Worm (Caenorhabditis elegans): Measurements from ENCODE around the gene C35D10.10.

C35D10.10 gene

DNA sequence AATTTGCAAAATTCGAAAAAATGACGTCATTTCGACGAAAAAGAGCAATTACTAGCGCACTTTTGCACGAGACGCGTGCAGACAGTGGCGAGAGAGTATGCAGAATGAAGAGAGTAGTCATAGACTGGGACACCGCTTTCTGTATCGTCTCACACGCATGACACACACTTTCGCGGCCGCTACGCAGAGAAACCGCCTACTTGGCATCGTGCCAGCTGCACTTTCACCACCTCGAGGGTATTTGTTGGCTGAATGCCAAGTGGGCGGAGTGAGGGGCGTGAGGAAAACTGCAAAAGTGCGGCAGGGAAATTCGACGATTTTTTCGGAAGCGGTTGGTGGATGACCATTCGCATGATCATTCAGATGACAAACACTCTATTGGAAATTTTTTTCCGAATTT is 38.1 kb upstream of the C35D10.10 start (continued):
- TF ChIP-seq lin-39 (tag; optimal IDR thresholded peaks at IDR 0.05): no peak
- TF ChIP-seq nhr-77 (tag; optimal IDR thresholded peaks at IDR 0.05): peak; percentile 96
- TF ChIP-seq nhr-48 (tag; optimal IDR thresholded peaks at IDR 0.05): peak; percentile 98
- TF ChIP-seq cey-2 (tag; optimal IDR thresholded peaks at IDR 0.05; ENCODE audit: borderline replicate concordance, insufficient read depth): peak; percentile 9
- peak; percentile 96 for TF ChIP-seq set-16 (GFP tag; IDR thresholded peaks at IDR 0.05)
- peak; percentile 97 for TF ChIP-seq php-3 (GFP tag; IDR thresholded peaks at IDR 0.05)
- TF ChIP-seq ctbp-1 (GFP tag; IDR thresholded peaks at IDR 0.05): peak; percentile 99
- peak; percentile 99 for TF ChIP-seq mep-1 (tag; optimal IDR thresholded peaks at IDR 0.05)
- TF ChIP-seq tra-1 (GFP tag; IDR thresholded peaks at IDR 0.05): peak; percentile 99
- peak; percentile 58; the same call in 1 of the 2 replicates for TF ChIP-seq ceh-44 (GFP tag; IDR thresholded peaks at IDR 0.05)
- peak; percentile 96 for TF ChIP-seq nhr-42 (GFP tag; IDR thresholded peaks at IDR 0.05)
- peak; percentile 100 for TF ChIP-seq hlh-30 (tag; optimal IDR thresholded peaks at IDR 0.05; ENCODE audit: insufficient read depth)
- peak; percentile 88 for TF ChIP-seq F10B5.3 (tag; optimal IDR thresholded peaks at IDR 0.05)
- no peak for TF ChIP-seq ceh-62 (tag; optimal IDR thresholded peaks at IDR 0.05)
- TF ChIP-seq F49E8.2 (tag; optimal IDR thresholded peaks at IDR 0.05; ENCODE audit: borderline replicate concordance): no peak
- TF ChIP-seq nhr-111 (GFP tag; optimal IDR thresholded peaks at IDR 0.05): peak; percentile 57
- TF ChIP-seq ceh-28 (tag; optimal IDR thresholded peaks at IDR 0.05): peak; percentile 36
- peak; percentile 62 for TF ChIP-seq egl-27 (tag; optimal IDR thresholded peaks at IDR 0.05)
- peak; percentile 97 for TF ChIP-seq lin-13 (GFP tag; optimal IDR thresholded peaks at IDR 0.05)
- TF ChIP-seq daf-16 (GFP tag; optimal IDR thresholded peaks at IDR 0.05): peak; percentile 78 to 97
- TF ChIP-seq daf-16 (tag; optimal IDR thresholded peaks at IDR 0.05): peak; percentile 65
- TF ChIP-seq hif-1 (tag; optimal IDR thresholded peaks at IDR 0.05): peak; percentile 94 to 97
- TF ChIP-seq ztf-7 (tag; optimal IDR thresholded peaks at IDR 0.05): peak; percentile 74
- TF ChIP-seq F37D6.2 (tag; optimal IDR thresholded peaks at IDR 0.05): peak; percentile 97
- peak; percentile 100 for TF ChIP-seq saeg-2 (GFP tag; IDR thresholded peaks at IDR 0.05)
- peak; percentile 83 for TF ChIP-seq nhr-76 (tag; optimal IDR thresholded peaks at IDR 0.05)
- TF ChIP-seq ama-1 (optimal IDR thresholded peaks at IDR 0.05): peak; percentile 68
- TF ChIP-seq daf-8 (GFP tag; IDR thresholded peaks at IDR 0.05): peak; percentile 94; the same call in 1 of the 2 replicates
- TF ChIP-seq dmd-6 (GFP tag; IDR thresholded peaks at IDR 0.05): peak; percentile 100
- TF ChIP-seq madf-9 (GFP tag; conservative IDR thresholded peaks at IDR 0.05): peak; percentile 97
- TF ChIP-seq dmd-9 (GFP tag; IDR thresholded peaks at IDR 0.05): peak; percentile 96
- TF ChIP-seq dve-1 (tag; optimal IDR thresholded peaks at IDR 0.05; ENCODE audit: insufficient read depth): peak; percentile 100
- peak; percentile 98 for TF ChIP-seq hmg-1.1 (GFP tag; IDR thresholded peaks at IDR 0.05)
- peak; percentile 81 for TF ChIP-seq Y48G9A.11 (GFP tag; IDR thresholded peaks at IDR 0.05)
- TF ChIP-seq tag-97 (GFP tag; IDR thresholded peaks at IDR 0.05): no peak
- TF ChIP-seq skn-1 (tag; optimal IDR thresholded peaks at IDR 0.05): peak; percentile 64
- TF ChIP-seq attf-4 (tag; optimal IDR thresholded peaks at IDR 0.05): no peak
- peak; percentile 78 for TF ChIP-seq snpc-1.2 (GFP tag; IDR thresholded peaks at IDR 0.05)
- TF ChIP-seq ceh-20 (GFP tag; IDR thresholded peaks at IDR 0.05): peak; percentile 99
- TF ChIP-seq arid-1 (GFP tag; conservative IDR thresholded peaks at IDR 0.05): peak; percentile 95
- TF ChIP-seq unc-130 (GFP tag; optimal IDR thresholded peaks at IDR 0.05): peak; percentile 79
- no peak for TF ChIP-seq ztf-11 (tag; optimal IDR thresholded peaks at IDR 0.05)
- peak; percentile 88 for TF ChIP-seq mxl-2 (GFP tag; conservative IDR thresholded peaks at IDR 0.05)
- peak; percentile 96 for TF ChIP-seq zfp-2 (tag; optimal IDR thresholded peaks at IDR 0.05)
- TF ChIP-seq daf-19 (GFP tag; conservative IDR thresholded peaks at IDR 0.05): peak; percentile 96
- TF ChIP-seq R02D3.7 (tag; optimal IDR thresholded peaks at IDR 0.05): no peak
- TF ChIP-seq lin-15B (tag; optimal IDR thresholded peaks at IDR 0.05): peak; percentile 71
- peak; percentile 70 for TF ChIP-seq ces-1 (GFP tag; optimal IDR thresholded peaks at IDR 0.05)
- TF ChIP-seq rbr-2 (tag; optimal IDR thresholded peaks at IDR 0.05): peak; percentile 99
- peak; percentile 79 to 99 for TF ChIP-seq mdl-1 (tag; optimal IDR thresholded peaks at IDR 0.05)
- TF ChIP-seq mes-2 (tag; optimal IDR thresholded peaks at IDR 0.05; ENCODE audit: poor library complexity, severe bottlenecking): peak; percentile 94

Measured in whole organism, L4 larva.